Fruit fly (Drosophila melanogaster) whole organism, embryonic: ENCODE data around the gene CG46304.

Source experiments
- Antp ChIP-seq: fragments of 200-800 bp; sonication (Bioruptor generic); optimal IDR thresholded peaks from 3 replicates; lab custom pipeline; 2016; ENCODE audit warnings: missing biosample characterization, missing genetic modification characterization
- CG10366 ChIP-seq: fragments of 200-800 bp; sonication (Bioruptor generic); IDR thresholded peaks from 2 replicates; pipeline ENCODE4 v1.3.6; 2022; ENCODE audit warnings: missing biosample characterization, missing genetic modification characterization
- CG11247 ChIP-seq: fragments of 200-800 bp; sonication (Bioruptor generic); IDR thresholded peaks from 2 replicates; pipeline ENCODE4 v1.3.6; 2022; ENCODE audit warnings: missing biosample characterization, missing genetic modification characterization
- CG12071 ChIP-seq: fragments of 200-800 bp; sonication (Bioruptor generic); optimal IDR thresholded peaks from 3 replicates; lab custom pipeline; 2018; ENCODE audit warnings: missing biosample characterization, mild to moderate bottlenecking, missing genetic modification characterization
- CG13287 ChIP-seq: fragments of 200-800 bp; sonication (Bioruptor generic); IDR thresholded peaks from 2 replicates; pipeline ENCODE4 v1.3.6; 2022; ENCODE audit warnings: missing biosample characterization, missing genetic modification characterization; ENCODE audit not compliant: partially characterized antibody
- CG16779 ChIP-seq: fragments of 200-800 bp; sonication (Bioruptor generic); IDR thresholded peaks from 2 replicates; pipeline ENCODE4 v1.3.6; 2022; ENCODE audit warnings: missing biosample characterization, missing genetic modification characterization
- CG17829 ChIP-seq: fragments of 200-800 bp; optimal IDR thresholded peaks from 2 replicates; lab custom pipeline; 2019; ENCODE audit warnings: missing biosample characterization, mild to moderate bottlenecking, missing genetic modification characterization, moderate library complexity
- CG2199 ChIP-seq: fragments of 200-800 bp; sonication (Bioruptor generic); IDR thresholded peaks from 3 replicates; pipeline ENCODE4 v1.3.6; 2022; ENCODE audit warnings: missing biosample characterization, missing genetic modification characterization
- CG2678 ChIP-seq: fragments of 200-800 bp; sonication (Bioruptor generic); optimal IDR thresholded peaks from 3 replicates; lab custom pipeline; 2019; ENCODE audit warnings: missing biosample characterization, mild to moderate bottlenecking, missing genetic modification characterization, moderate library complexity
- CG3065 ChIP-seq: fragments of 200-800 bp; sonication (Bioruptor generic); optimal IDR thresholded peaks from 2 replicates; lab custom pipeline; 2016; ENCODE audit warnings: missing biosample characterization, missing genetic modification characterization
- CG34224 ChIP-seq: fragments of 200-800 bp; sonication (Bioruptor generic); IDR thresholded peaks from 3 replicates; pipeline ENCODE4 v1.3.6; 2022; ENCODE audit warnings: missing biosample characterization, missing genetic modification characterization; ENCODE audit not compliant: partially characterized antibody
- CG34422 ChIP-seq: fragments of 200-800 bp; sonication (Bioruptor generic); IDR thresholded peaks from 3 replicates; pipeline ENCODE4 v1.3.6; 2022; ENCODE audit warnings: missing biosample characterization, missing genetic modification characterization
- CG4360 ChIP-seq: fragments of 200-800 bp; sonication (Bioruptor generic); IDR thresholded peaks from 2 replicates; pipeline ENCODE4 v1.3.6; 2022; ENCODE audit warnings: missing biosample characterization, missing genetic modification characterization
- CG5245 ChIP-seq: fragments of 200-800 bp; sonication (Bioruptor generic); optimal IDR thresholded peaks from 3 replicates; lab custom pipeline; 2016; ENCODE audit warnings: missing biosample characterization, missing genetic modification characterization
- CG6254 ChIP-seq: fragments of 200-800 bp; sonication (Bioruptor generic); optimal IDR thresholded peaks from 3 replicates; lab custom pipeline; 2017; ENCODE audit warnings: mild to moderate bottlenecking, missing biosample characterization, missing genetic modification reagents, missing genetic modification characterization
- CG8765 ChIP-seq: fragments of 200-800 bp; sonication (Bioruptor generic); IDR thresholded peaks from 2 replicates; pipeline ENCODE4 v1.3.6; 2022; ENCODE audit warnings: missing biosample characterization, missing genetic modification characterization
- Deaf1 ChIP-seq: fragments of 200-800 bp; optimal IDR thresholded peaks from 3 replicates; lab custom pipeline; 2019; ENCODE audit warnings: missing biosample characterization, mild to moderate bottlenecking, missing genetic modification characterization, moderate library complexity
- Drgx ChIP-seq: fragments of 200-800 bp; sonication (Bioruptor generic); IDR thresholded peaks from 2 replicates; pipeline ENCODE4 v1.3.6; 2022; ENCODE audit warnings: missing biosample characterization, missing genetic modification characterization
- E2f1 ChIP-seq: fragments of 200-800 bp; sonication (Bioruptor generic); IDR thresholded peaks from 2 replicates; pipeline ENCODE4 v1.3.6; 2022; ENCODE audit warnings: missing biosample characterization, missing genetic modification characterization
- HLH4C ChIP-seq: fragments of 200-800 bp; sonication (Bioruptor generic); IDR thresholded peaks from 3 replicates; pipeline ENCODE4 v1.3.6; 2022; ENCODE audit warnings: missing biosample characterization, missing genetic modification characterization; ENCODE audit not compliant: partially characterized antibody
- HLHmδ ChIP-seq: fragments of 200-800 bp; sonication (Bioruptor generic); optimal IDR thresholded peaks from 2 replicates; lab custom pipeline; 2018; ENCODE audit warnings: missing biosample characterization, mild to moderate bottlenecking, missing genetic modification characterization, moderate library complexity
- HmgZ ChIP-seq: fragments of 200-800 bp; sonication (Bioruptor generic); optimal IDR thresholded peaks from 2 replicates; lab custom pipeline; 2018; ENCODE audit warnings: missing biosample characterization, mild to moderate bottlenecking, missing genetic modification characterization
- Hr39 ChIP-seq: fragments of >200 bp; optimal IDR thresholded peaks from 2 replicates; lab custom pipeline; 2017
- Hr78 ChIP-seq, 2 experiments: fragments of 200-800 bp in 1 of 2; fragments of >200 bp in 1 of 2; sonication (Bioruptor generic) in 1 of 2; optimal IDR thresholded peaks; 2 replicates each; lab custom pipeline; 2017 to 2019; ENCODE audit warnings: missing biosample characterization in 2 of 2, missing genetic modification characterization in 2 of 2, mild to moderate bottlenecking in 1 of 2, moderate library complexity in 1 of 2
- Jarid2 ChIP-seq: fragments of 200-800 bp; sonication (Bioruptor generic); optimal IDR thresholded peaks from 3 replicates; lab custom pipeline; 2017; ENCODE audit warnings: mild to moderate bottlenecking, missing biosample characterization, missing genetic modification reagents, missing genetic modification characterization
- MBD-R2 ChIP-seq: fragments of 200-800 bp; sonication (Bioruptor generic); IDR thresholded peaks from 2 replicates; pipeline ENCODE4 v1.3.6; 2022; ENCODE audit warnings: missing biosample characterization, missing genetic modification characterization
- Meics ChIP-seq: fragments of 200-800 bp; sonication (Bioruptor generic); optimal IDR thresholded peaks from 2 replicates; lab custom pipeline; 2017; ENCODE audit warnings: missing biosample characterization, mild to moderate bottlenecking, missing genetic modification characterization
- Opbp ChIP-seq: fragments of 200-800 bp; sonication (Bioruptor generic); IDR thresholded peaks from 3 replicates; pipeline ENCODE4 v1.3.6; 2022; ENCODE audit warnings: missing biosample characterization, missing genetic modification characterization; ENCODE audit not compliant: partially characterized antibody
- Optix ChIP-seq: fragments of 200-800 bp; sonication (Bioruptor generic); IDR thresholded peaks from 3 replicates; pipeline ENCODE4 v1.3.6; 2022; ENCODE audit warnings: missing biosample characterization, missing genetic modification characterization
- Rfx ChIP-seq: fragments of 200-800 bp; sonication (Bioruptor generic); IDR thresholded peaks from 2 replicates; pipeline ENCODE4 v1.3.6; 2022; ENCODE audit warnings: missing biosample characterization, missing genetic modification characterization
- Xrp1 ChIP-seq: fragments of 200-800 bp; sonication (Bioruptor generic); IDR thresholded peaks from 2 replicates; pipeline ENCODE4 v1.3.6; 2022; ENCODE audit warnings: missing biosample characterization, missing genetic modification characterization
- abd-A ChIP-seq: fragments of 200-800 bp; sonication (Bioruptor generic); optimal IDR thresholded peaks from 3 replicates; lab custom pipeline; 2019; ENCODE audit warnings: missing biosample characterization, mild to moderate bottlenecking, missing genetic modification characterization, moderate library complexity
- al ChIP-seq: fragments of 200-800 bp; sonication (Bioruptor generic); IDR thresholded peaks from 2 replicates; pipeline ENCODE4 v1.3.6; 2022; ENCODE audit warnings: missing biosample characterization, missing genetic modification characterization
- amos ChIP-seq: fragments of 200-800 bp; sonication (Bioruptor generic); IDR thresholded peaks from 2 replicates; pipeline ENCODE4 v1.3.6; 2022; ENCODE audit warnings: missing biosample characterization, missing genetic modification characterization; ENCODE audit not compliant: partially characterized antibody
- az2 ChIP-seq: fragments of 200-800 bp; sonication (Bioruptor generic); optimal IDR thresholded peaks from 3 replicates; lab custom pipeline; 2016; ENCODE audit warnings: missing biosample characterization, missing genetic modification characterization
- bowl ChIP-seq: fragments of 200-800 bp; sonication (Bioruptor generic); IDR thresholded peaks from 2 replicates; pipeline ENCODE4 v1.3.6; 2022; ENCODE audit warnings: missing biosample characterization, missing genetic modification characterization
- chm ChIP-seq: fragments of 200-800 bp; sonication (Bioruptor generic); IDR thresholded peaks from 2 replicates; pipeline ENCODE4 v1.3.6; 2022; ENCODE audit warnings: missing biosample characterization, missing genetic modification characterization
- dpn ChIP-seq, 2 experiments: fragments of 200-800 bp; sonication (Bioruptor generic); optimal IDR thresholded peaks; 3 replicates each; lab custom pipeline; 2016; ENCODE audit warnings: missing biosample characterization in 2 of 2, missing genetic modification characterization in 2 of 2
- jing ChIP-seq: fragments of 200-800 bp; sonication (Bioruptor generic); optimal IDR thresholded peaks from 2 replicates; lab custom pipeline; 2018; ENCODE audit warnings: missing biosample characterization, mild to moderate bottlenecking, missing genetic modification characterization
- kah ChIP-seq: fragments of 200-800 bp; sonication (Bioruptor generic); optimal IDR thresholded peaks from 2 replicates; lab custom pipeline; 2018; ENCODE audit warnings: missing biosample characterization, mild to moderate bottlenecking, missing genetic modification characterization
- otp ChIP-seq: fragments of 200-800 bp; sonication (Bioruptor generic); IDR thresholded peaks from 3 replicates; pipeline ENCODE4, ENCODE4 v1.3.6; 2022; ENCODE audit warnings: missing biosample characterization, missing genetic modification characterization
- pan ChIP-seq, 4 experiments: fragments of >200 bp in 3 of 4; fragments of 200-800 bp in 1 of 4; sonication (Bioruptor generic) in 1 of 4; optimal IDR thresholded peaks in 3 of 4; IDR thresholded peaks in 1 of 4; 2 replicates each; pipeline versions ENCODE4 v1.3.6 to Lab custom; 2017 to 2022; ENCODE audit warnings: missing biosample characterization in 2 of 4, missing genetic modification characterization in 2 of 4, mixed read lengths in 1 of 4
- seq ChIP-seq: fragments of 200-800 bp; sonication (Bioruptor generic); IDR thresholded peaks from 2 replicates; pipeline ENCODE4 v1.3.6; 2022; ENCODE audit warnings: missing biosample characterization, missing genetic modification characterization
- sna ChIP-seq: fragments of 200-800 bp; sonication (Bioruptor generic); IDR thresholded peaks from 2 replicates; pipeline ENCODE4 v1.3.6; 2022; ENCODE audit warnings: missing biosample characterization, missing genetic modification characterization; ENCODE audit not compliant: partially characterized antibody
- tgo ChIP-seq: fragments of 200-800 bp; sonication (Bioruptor generic); IDR thresholded peaks from 3 replicates; pipeline ENCODE4 v1.3.6; 2022; ENCODE audit warnings: missing biosample characterization, missing genetic modification characterization
- tin ChIP-seq: fragments of 200-800 bp; sonication (Bioruptor generic); optimal IDR thresholded peaks from 3 replicates; lab custom pipeline; 2016; ENCODE audit warnings: missing biosample characterization, missing genetic modification characterization
- toy ChIP-seq: fragments of 200-800 bp; sonication (Bioruptor generic); IDR thresholded peaks from 2 replicates; pipeline ENCODE4 v1.3.6; 2022; ENCODE audit warnings: missing biosample characterization, missing genetic modification characterization
- twi ChIP-seq: fragments of 200-800 bp; optimal IDR thresholded peaks from 2 replicates; lab custom pipeline; 2019; ENCODE audit warnings: missing biosample characterization, mild to moderate bottlenecking, missing genetic modification characterization, moderate library complexity
- unc-4 ChIP-seq: fragments of 200-800 bp; sonication (Bioruptor generic); IDR thresholded peaks from 2 replicates; pipeline ENCODE4 v1.3.6; 2022; ENCODE audit warnings: missing biosample characterization, missing genetic modification characterization; ENCODE audit not compliant: partially characterized antibody

CG46304 gene

dm6 chr2L:18936056-18936455, 10.0 kb upstream of the CG46304 start:
- TF ChIP-seq CG12071 (GFP tag; lab: Kevin White, UChicago) (no peak), al (GFP tag; lab: Robert Waterston, UW) (no peak), tin (GFP tag; lab: Kevin White, UChicago) (no peak), Jarid2 (GFP tag; lab: Kevin White, UChicago) (peak; percentile 95), abd-A (peak; percentile 12), CG5245 (GFP tag; lab: Kevin White, UChicago) (no peak), dpn (GFP tag; optimal IDR thresholded peaks at IDR 0.05; lab: Kevin White, UChicago) (no peak), toy (no peak), sna (GFP tag; lab: Robert Waterston, UW) (peak; percentile 32; the same call in 1 of the 2 replicates), Meics (GFP tag; lab: Kevin White, UChicago) (no peak), Hr78 (GFP tag; optimal IDR thresholded peaks at IDR 0.05; lab: Kevin White, UChicago) (no peak), CG6254 (peak; percentile 10), CG10366 (no peak), kah (peak; percentile 27), MBD-R2 (GFP tag; lab: Robert Waterston, UW) (peak; percentile 25; the same call in 1 of the 2 replicates), amos (GFP tag; lab: Robert Waterston, UW) (no peak), az2 (GFP tag; lab: Kevin White, UChicago) (no peak), Antp (GFP tag; lab: Kevin White, UChicago) (no peak), CG3065 (GFP tag; lab: Kevin White, UChicago) (peak; percentile 30), CG2678 (tag; lab: Kevin White, UChicago) (no peak), jing (GFP tag; lab: Kevin White, UChicago) (peak; percentile 59), Opbp (GFP tag; lab: Robert Waterston, UW) (peak; percentile 54; the same call in 1 of the 3 replicates), Hr39 (lab: Kevin White, UChicago) (no peak), CG16779 (no peak), CG13287 (GFP tag; lab: Robert Waterston, UW) (peak; percentile 47; the same call in 1 of the 2 replicates), Deaf1 (peak; percentile 86), HmgZ (tag; lab: Kevin White, UChicago) (peak; percentile 38), unc-4 (GFP tag; lab: Robert Waterston, UW) (no peak), pan (optimal IDR thresholded peaks at IDR 0.05; lab: Kevin White, UChicago) (no peak), pan (GFP tag; optimal IDR thresholded peaks at IDR 0.05 in 1 of 2, IDR thresholded peaks at IDR 0.05 in 1 of 2) (peak in 1 of 2 experiments; percentile 64), HLHmδ (peak; percentile 6), Drgx (GFP tag; lab: Robert Waterston, UW) (peak; percentile 32; the same call in 1 of the 2 replicates), otp (GFP tag; lab: Robert Waterston, UW) (peak; percentile 37; the same call in 1 of the 3 replicates), CG34422 (peak; percentile 74; the same call in 1 of the 3 replicates), Rfx (GFP tag; lab: Robert Waterston, UW) (peak; percentile 43; the same call in 1 of the 2 replicates), CG4360 (GFP tag; lab: Robert Waterston, UW) (peak; percentile 83), Optix (no peak), CG17829 (tag; lab: Kevin White, UChicago) (peak; percentile 30), CG2199 (GFP tag; lab: Robert Waterston, UW) (peak; percentile 60; the same call in 1 of the 3 replicates), CG11247 (peak; percentile 36; the same call in 1 of the 2 replicates), Xrp1 (GFP tag; lab: Robert Waterston, UW) (0 out of 2 replicates have a peak, but pooled peaks have one; percentile 16), HLH4C (GFP tag; lab: Robert Waterston, UW) (no peak), seq (peak; percentile 58; the same call in 1 of the 2 replicates), E2f1 (GFP tag; lab: Robert Waterston, UW) (no peak), CG8765 (GFP tag; lab: Robert Waterston, UW) (peak; percentile 48; the same call in 1 of the 2 replicates), tgo (GFP tag; lab: Robert Waterston, UW) (no peak), chm (peak; percentile 58; the same call in 1 of the 2 replicates), twi (peak; percentile 9), bowl (GFP tag; lab: Robert Waterston, UW) (peak; percentile 45; the same call in 1 of the 2 replicates), CG34224 (GFP tag; lab: Robert Waterston, UW) (peak; percentile 32; the same call in 2 of the 3 replicates)
